Worm (Caenorhabditis elegans): Measurements from ENCODE around the gene F26H11.8.

- TF ChIP-seq cog-1 (tag; optimal IDR thresholded peaks at IDR 0.05) (no peak), tab-1 (GFP tag; IDR thresholded peaks at IDR 0.05) (no peak), ztf-29 (GFP tag; IDR thresholded peaks at IDR 0.05) (no peak), ref-1 (GFP tag; conservative IDR thresholded peaks at IDR 0.05) (no peak)
Measured at ce11 chrII:14401098-14401497, 12.8 kb downstream of the F26H11.8 start.

Measured in whole organism, midembryonic.